Fruit fly (Drosophila melanogaster): ENCODE data around the gene Dfd.

dm6 chr3R:6741983-6742382 is 49.7 kb upstream of the Dfd start, which contains the start of gene pb:
- TF ChIP-seq CG9139 (GFP tag; optimal IDR thresholded peaks at IDR 0.05) (no peak), fd59A (GFP tag; optimal IDR thresholded peaks at IDR 0.05) (no peak), Ets96B (tag; optimal IDR thresholded peaks at IDR 0.05) (no peak), Hr38 (GFP tag; optimal IDR thresholded peaks at IDR 0.05) (no peak), net (GFP tag; optimal IDR thresholded peaks at IDR 0.05) (no peak), Smox (GFP tag; optimal IDR thresholded peaks at IDR 0.05) (no peak)
